Worm (Caenorhabditis elegans) whole organism, L1 larva: Measurements from ENCODE around the gene wrt-3.

ENCODE experiments used
- C16A3.4 ChIP-seq: fragments of 150-350 bp; optimal IDR thresholded peaks from 2 replicates; lab custom pipeline; 2014; ENCODE audit warnings: missing biosample characterization, missing genetic modification characterization
- F16B12.6 ChIP-seq: fragments of 150-350 bp; optimal IDR thresholded peaks from 2 replicates; lab custom pipeline; 2014; ENCODE audit warnings: missing biosample characterization, missing genetic modification characterization
- alr-1 ChIP-seq: fragments of 200-800 bp; sonication (Bioruptor generic); optimal IDR thresholded peaks from 2 replicates; lab custom pipeline; 2018; ENCODE audit warnings: borderline replicate concordance, mild to moderate bottlenecking, missing genetic modification characterization, missing compliant biosample characterization
- aly-2 ChIP-seq: fragments of 150-350 bp; optimal IDR thresholded peaks from 2 replicates; lab custom pipeline; 2014; ENCODE audit warnings: missing biosample characterization, missing genetic modification characterization
- ama-1 ChIP-seq: fragments of 150-350 bp; optimal IDR thresholded peaks from 2 replicates; lab custom pipeline; 2014
- blmp-1 ChIP-seq: fragments of 150-350 bp; optimal IDR thresholded peaks from 2 replicates; lab custom pipeline; 2014; ENCODE audit warnings: missing biosample characterization, missing genetic modification characterization
- ceh-63 ChIP-seq: fragments of 200-800 bp; sonication (Bioruptor generic); optimal IDR thresholded peaks from 2 replicates; lab custom pipeline; 2018; ENCODE audit warnings: mild to moderate bottlenecking, missing genetic modification characterization, missing compliant biosample characterization
- ceh-88 ChIP-seq: fragments of 200-800 bp; sonication (Bioruptor generic); IDR thresholded peaks from 2 replicates; pipeline ENCODE4 v1.3.6; 2022; ENCODE audit warnings: missing genetic modification characterization, missing compliant biosample characterization
- ces-1 ChIP-seq: fragments of 150-350 bp; optimal IDR thresholded peaks from 2 replicates; lab custom pipeline; 2014; ENCODE audit warnings: missing biosample characterization, missing genetic modification reagents, missing genetic modification characterization
- dpl-1 ChIP-seq, 3 experiments: fragments of 150-350 bp in 2 of 3; sonication (generic microtip) in 1 of 3; optimal IDR thresholded peaks; 2 replicates each; lab custom pipeline; 2014 to 2017; ENCODE audit warnings: missing biosample characterization in 3 of 3, missing genetic modification characterization in 3 of 3, missing genetic modification reagents in 3 of 3
- dsc-1 ChIP-seq: sonication (generic microtip); optimal IDR thresholded peaks from 2 replicates; lab custom pipeline; 2016; ENCODE audit warnings: mild to moderate bottlenecking, missing genetic modification characterization, missing compliant biosample characterization
- efl-1 ChIP-seq, 4 experiments: fragments of 150-350 bp; optimal IDR thresholded peaks in 3 of 4; peaks in 1 of 4; 1 replicate in 1 of 4; 2 replicates in 3 of 4; lab custom pipeline; 2014; ENCODE audit warnings: missing biosample characterization in 2 of 4, missing genetic modification characterization in 2 of 4, missing genetic modification reagents in 2 of 4
- egl-13 ChIP-seq: sonication (generic microtip); optimal IDR thresholded peaks from 2 replicates; lab custom pipeline; 2016; ENCODE audit warnings: missing genotype, missing genetic modification reagents, missing genetic modification characterization, missing compliant biosample characterization
- elt-2 ChIP-seq: sonication (generic microtip); optimal IDR thresholded peaks from 2 replicates; lab custom pipeline; 2016; ENCODE audit warnings: missing genetic modification characterization, mild to moderate bottlenecking, inconsistent platforms, missing compliant biosample characterization, missing genetic modification reagents
- ets-5 ChIP-seq: fragments of 200-800 bp; sonication (Bioruptor generic); IDR thresholded peaks from 2 replicates; pipeline ENCODE4 v1.3.6; 2022; ENCODE audit warnings: missing genetic modification characterization, missing compliant biosample characterization
- fkh-4 ChIP-seq: sonication (generic microtip); optimal IDR thresholded peaks from 2 replicates; lab custom pipeline; 2016; ENCODE audit warnings: missing compliant biosample characterization, missing genetic modification characterization, borderline replicate concordance
- fkh-8 ChIP-seq: sonication (generic microtip); optimal IDR thresholded peaks from 2 replicates; lab custom pipeline; 2016; ENCODE audit warnings: mild to moderate bottlenecking, missing genetic modification characterization, missing compliant biosample characterization
- fos-1 ChIP-seq: fragments of 150-350 bp; optimal IDR thresholded peaks from 2 replicates; lab custom pipeline; 2014; ENCODE audit warnings: missing biosample characterization, missing genetic modification characterization
- hlh-4 ChIP-seq: sonication (generic microtip); optimal IDR thresholded peaks from 2 replicates; lab custom pipeline; 2016; ENCODE audit warnings: mild to moderate bottlenecking, missing genetic modification characterization, missing compliant biosample characterization
- irx-1 ChIP-seq: sonication (generic microtip); optimal IDR thresholded peaks from 2 replicates; lab custom pipeline; 2016; ENCODE audit warnings: missing genetic modification characterization, missing compliant biosample characterization
- isw-1 ChIP-seq: fragments of 200-800 bp; sonication (Bioruptor generic); IDR thresholded peaks from 2 replicates; pipeline ENCODE4 v1.3.6; 2022; ENCODE audit warnings: missing genetic modification characterization, missing compliant biosample characterization
- jun-1 ChIP-seq: fragments of 150-350 bp; optimal IDR thresholded peaks from 2 replicates; lab custom pipeline; 2014; ENCODE audit warnings: missing biosample characterization, missing genetic modification reagents, missing genetic modification characterization
- lin-14 ChIP-seq: fragments of 200-800 bp; sonication (Bioruptor generic); optimal IDR thresholded peaks from 2 replicates; lab custom pipeline; 2018; ENCODE audit warnings: mild to moderate bottlenecking, missing genetic modification characterization, moderate library complexity, missing compliant biosample characterization
- lin-15B ChIP-seq: fragments of 150-350 bp; sonication (generic microtip); optimal IDR thresholded peaks from 3 replicates; lab custom pipeline; 2014; ENCODE audit warnings: missing biosample characterization, missing genetic modification characterization
- lin-35 ChIP-seq, 2 experiments: fragments of 150-350 bp; optimal IDR thresholded peaks; 2 replicates each; lab custom pipeline; 2014; ENCODE audit warnings: missing biosample characterization in 2 of 2, missing genetic modification characterization in 2 of 2, missing genetic modification reagents in 2 of 2
- nhr-11 ChIP-seq: fragments of 150-350 bp; optimal IDR thresholded peaks from 2 replicates; lab custom pipeline; 2014; ENCODE audit warnings: missing biosample characterization, missing genetic modification characterization
- nhr-12 ChIP-seq: sonication (generic microtip); optimal IDR thresholded peaks from 2 replicates; lab custom pipeline; 2017; ENCODE audit warnings: missing biosample characterization, missing genetic modification characterization
- nhr-19 ChIP-seq: fragments of 200-800 bp; sonication (Bioruptor generic); conservative IDR thresholded peaks from 2 replicates; pipeline ENCODE4 v1.3.6; 2022; ENCODE audit warnings: missing genetic modification characterization, missing compliant biosample characterization
- nhr-237 ChIP-seq: fragments of 150-350 bp; optimal IDR thresholded peaks from 2 replicates; lab custom pipeline; 2014; ENCODE audit warnings: missing biosample characterization, missing genetic modification characterization
- nhr-28 ChIP-seq: fragments of 150-350 bp; optimal IDR thresholded peaks from 2 replicates; lab custom pipeline; 2014; ENCODE audit warnings: missing biosample characterization, missing genetic modification characterization
- nhr-71 ChIP-seq: sonication (generic microtip); optimal IDR thresholded peaks from 2 replicates; lab custom pipeline; 2016; ENCODE audit warnings: mild to moderate bottlenecking, missing genetic modification characterization, moderate library complexity, missing compliant biosample characterization
- nhr-84 ChIP-seq: sonication (generic microtip); optimal IDR thresholded peaks from 2 replicates; lab custom pipeline; 2017; ENCODE audit warnings: missing biosample characterization, missing genetic modification characterization
- nhr-85 ChIP-seq: sonication (generic microtip); peaks from one replicate; lab custom pipeline; 2016; ENCODE audit warnings: missing genetic modification characterization, inconsistent platforms, missing compliant biosample characterization
- pag-3 ChIP-seq: sonication (generic microtip); optimal IDR thresholded peaks from 2 replicates; lab custom pipeline; 2017; ENCODE audit warnings: missing genetic modification characterization, mild to moderate bottlenecking, missing compliant biosample characterization, antibody characterized with exemption, borderline replicate concordance; ENCODE audit not compliant: insufficient read depth
- pax-3 ChIP-seq: fragments of 200-800 bp; sonication (Bioruptor generic); optimal IDR thresholded peaks from 2 replicates; lab custom pipeline; 2018; ENCODE audit warnings: mild to moderate bottlenecking, missing genetic modification characterization, moderate library complexity, missing compliant biosample characterization
- pqm-1 ChIP-seq: sonication (generic microtip); optimal IDR thresholded peaks from 3 replicates; lab custom pipeline; 2017; ENCODE audit warnings: missing biosample characterization, missing genetic modification characterization
- rnt-1 ChIP-seq: sonication (generic microtip); optimal IDR thresholded peaks from 2 replicates; lab custom pipeline; 2016; ENCODE audit warnings: mild to moderate bottlenecking, missing genetic modification characterization, moderate library complexity, missing compliant biosample characterization
- skn-1 ChIP-seq: fragments of 150-350 bp; optimal IDR thresholded peaks from 2 replicates; lab custom pipeline; 2014; ENCODE audit warnings: missing biosample characterization, missing genetic modification characterization
- snpc-4 ChIP-seq: fragments of 150-350 bp; optimal IDR thresholded peaks from 2 replicates; lab custom pipeline; 2014; ENCODE audit warnings: missing biosample characterization, missing genetic modification characterization
- snu-23 ChIP-seq: sonication (generic microtip); optimal IDR thresholded peaks from 2 replicates; lab custom pipeline; 2016; ENCODE audit warnings: missing genetic modification characterization, missing compliant biosample characterization
- sptf-1 ChIP-seq: fragments of 150-350 bp; optimal IDR thresholded peaks from 2 replicates; lab custom pipeline; 2014; ENCODE audit warnings: missing biosample characterization, missing genetic modification characterization
- sup-37 ChIP-seq: fragments of 200-800 bp; sonication (Bioruptor generic); optimal IDR thresholded peaks from 2 replicates; lab custom pipeline; 2018; ENCODE audit warnings: mild to moderate bottlenecking, missing genetic modification characterization, missing compliant biosample characterization
- swsn-7 ChIP-seq: sonication (generic microtip); optimal IDR thresholded peaks from 2 replicates; lab custom pipeline; 2016; ENCODE audit warnings: missing genetic modification characterization, missing compliant biosample characterization
- tbx-2 ChIP-seq: sonication (generic microtip); optimal IDR thresholded peaks from 2 replicates; lab custom pipeline; 2016; ENCODE audit warnings: missing genetic modification characterization, missing compliant biosample characterization
- tlp-1 ChIP-seq: fragments of 150-350 bp; optimal IDR thresholded peaks from 2 replicates; lab custom pipeline; 2014; ENCODE audit warnings: missing biosample characterization, missing genetic modification characterization
- unc-30 ChIP-seq: sonication (generic microtip); optimal IDR thresholded peaks from 2 replicates; lab custom pipeline; 2017; ENCODE audit warnings: missing biosample characterization, missing genetic modification characterization
- unc-86 ChIP-seq: sonication (generic microtip); optimal IDR thresholded peaks from 2 replicates; lab custom pipeline; 2016; ENCODE audit warnings: missing genetic modification characterization, missing compliant biosample characterization
- unc-98 ChIP-seq: fragments of 200-800 bp; sonication (Bioruptor generic); IDR thresholded peaks from 2 replicates; pipeline ENCODE4 v1.3.6; 2022; ENCODE audit warnings: missing genetic modification characterization, missing compliant biosample characterization
- vab-15 ChIP-seq: sonication (generic microtip); optimal IDR thresholded peaks from 2 replicates; lab custom pipeline; 2017; ENCODE audit warnings: missing genotype, mild to moderate bottlenecking, missing genetic modification characterization, missing compliant biosample characterization
- zip-4 ChIP-seq: fragments of 200-800 bp; sonication (Bioruptor generic); optimal IDR thresholded peaks from 2 replicates; lab custom pipeline; 2018; ENCODE audit warnings: mild to moderate bottlenecking, missing genetic modification characterization, moderate library complexity, missing compliant biosample characterization
- ztf-11 ChIP-seq, 2 experiments: sonication (generic microtip); optimal IDR thresholded peaks; 2 replicates each; lab custom pipeline; 2016 to 2017; ENCODE audit warnings: missing genetic modification characterization in 2 of 2, missing biosample characterization in 1 of 2, missing compliant biosample characterization in 1 of 2
- ztf-4 ChIP-seq: fragments of 150-350 bp; optimal IDR thresholded peaks from 2 replicates; lab custom pipeline; 2014; ENCODE audit warnings: missing biosample characterization, missing genetic modification characterization

wrt-3 gene

ce11 chrIV:9525682-9526416 lies 48.6 kb upstream of the wrt-3 start, which contains the start of gene elo-1 (continued):
- TF ChIP-seq ceh-88 (GFP tag; lab: Robert Waterston, UW) (no peak), tbx-2 (tag; lab: Kevin White, UChicago) (peak; percentile 5), tlp-1 (tag; lab: Kevin White, UChicago) (peak; percentile 3), ztf-4 (tag; lab: Kevin White, UChicago) (no peak), unc-98 (GFP tag; lab: Robert Waterston, UW) (no peak), nhr-85 (tag; lab: Kevin White, UChicago) (peak; percentile 91), aly-2 (tag; lab: Kevin White, UChicago) (no peak), ces-1 (no peak), sptf-1 (tag; lab: Kevin White, UChicago) (no peak), vab-15 (tag; lab: Kevin White, UChicago) (no peak), alr-1 (tag; lab: Kevin White, UChicago) (no peak), fos-1 (tag; lab: Kevin White, UChicago) (no peak), elt-2 (tag; lab: Kevin White, UChicago) (peak; percentile 75), rnt-1 (tag; lab: Kevin White, UChicago) (peak; percentile 52), nhr-11 (no peak), skn-1 (tag; lab: Kevin White, UChicago) (no peak), lin-15B (no peak), swsn-7 (peak; percentile 39), nhr-19 (GFP tag; lab: Robert Waterston, UW) (peak; percentile 53), nhr-71 (tag; lab: Kevin White, UChicago) (peak; percentile 76), nhr-84 (tag; lab: Kevin White, UChicago) (no peak), lin-14 (GFP tag; lab: Kevin White, UChicago) (peak; percentile 84), ama-1 (lab: Kevin White, UChicago) (no peak), dsc-1 (peak; percentile 93), pax-3 (tag; lab: Kevin White, UChicago) (no peak), unc-30 (no peak), fkh-4 (tag; lab: Kevin White, UChicago) (peak; percentile 89), nhr-12 (tag; lab: Kevin White, UChicago) (no peak), ceh-63 (no peak), jun-1 (tag; lab: Kevin White, UChicago) (peak; percentile 6), pqm-1 (tag; lab: Kevin White, UChicago) (no peak), snu-23 (GFP tag; lab: Kevin White, UChicago) (peak; percentile 71), sup-37 (GFP tag; lab: Kevin White, UChicago) (no peak), irx-1 (tag; lab: Kevin White, UChicago) (no peak), fkh-8 (tag; lab: Kevin White, UChicago) (no peak), dpl-1 (GFP tag; optimal IDR thresholded peaks at IDR 0.05; lab: Kevin White, UChicago) (peak; percentile 2 to 44 (median 14)), pag-3 (tag; lab: Kevin White, UChicago) (no peak), F16B12.6 (tag; lab: Kevin White, UChicago) (no peak), snpc-4 (tag; lab: Kevin White, UChicago) (peak; percentile 35), nhr-28 (tag; lab: Kevin White, UChicago) (no peak), ets-5 (GFP tag; lab: Robert Waterston, UW) (no peak), ztf-11 (tag; optimal IDR thresholded peaks at IDR 0.05; lab: Kevin White, UChicago) (no peak), efl-1 (optimal IDR thresholded peaks at IDR 0.05; lab: Kevin White, UChicago) (peak; percentile 26 to 29), efl-1 (GFP tag; optimal IDR thresholded peaks at IDR 0.05 in 1 of 2; lab: Kevin White, UChicago) (peak; percentile 30 to 92), hlh-4 (no peak), egl-13 (no peak), C16A3.4 (tag; lab: Kevin White, UChicago) (peak; percentile 6), blmp-1 (peak; percentile 98), lin-35 (GFP tag; optimal IDR thresholded peaks at IDR 0.05; lab: Kevin White, UChicago) (peak in 1 of 2 experiments; percentile 40), unc-86 (no peak), zip-4 (no peak), isw-1 (GFP tag; lab: Robert Waterston, UW) (no peak), nhr-237 (tag; lab: Kevin White, UChicago) (no peak)
